Worm (Caenorhabditis elegans) whole organism, late embryonic: ENCODE measurements around the gene zip-11.

Experiments used
- C38D4.7 ChIP-seq: fragments of 200-800 bp; sonication (Bioruptor generic); optimal IDR thresholded peaks from 2 replicates; lab custom pipeline; 2018; ENCODE audit warnings: mild to moderate bottlenecking, missing genetic modification characterization, moderate library complexity, missing compliant biosample characterization
- K02D7.2 ChIP-seq: sonication (generic microtip); optimal IDR thresholded peaks from 2 replicates; lab custom pipeline; 2017; ENCODE audit warnings: mild to moderate bottlenecking, missing genetic modification characterization, missing compliant biosample characterization
- K09A11.1 ChIP-seq: sonication (generic microtip); optimal IDR thresholded peaks from 2 replicates; lab custom pipeline; 2017; ENCODE audit warnings: antibody characterized with exemption, mild to moderate bottlenecking, missing genetic modification characterization, missing compliant biosample characterization; ENCODE audit not compliant: insufficient read depth
- ahr-1 ChIP-seq: sonication (generic microtip); optimal IDR thresholded peaks from 2 replicates; lab custom pipeline; 2016; ENCODE audit warnings: missing genetic modification characterization, missing compliant biosample characterization
- ama-1 ChIP-seq: fragments of 150-350 bp; optimal IDR thresholded peaks from 2 replicates; lab custom pipeline; 2014
- ceh-14 ChIP-seq: sonication (generic microtip); optimal IDR thresholded peaks from 2 replicates; lab custom pipeline; 2016; ENCODE audit warnings: missing genotype, missing genetic modification characterization, missing compliant biosample characterization
- ceh-18 ChIP-seq: sonication (generic microtip); optimal IDR thresholded peaks from 2 replicates; lab custom pipeline; 2016; ENCODE audit warnings: missing genetic modification characterization, missing compliant biosample characterization
- ceh-30 ChIP-seq: fragments of 150-350 bp; optimal IDR thresholded peaks from 2 replicates; lab custom pipeline; 2014; ENCODE audit warnings: missing biosample characterization, missing genetic modification characterization
- ceh-31 ChIP-seq: sonication (generic microtip); optimal IDR thresholded peaks from 2 replicates; lab custom pipeline; 2016; ENCODE audit warnings: missing genetic modification characterization, missing compliant biosample characterization
- ceh-34 ChIP-seq: sonication (generic microtip); optimal IDR thresholded peaks from 2 replicates; lab custom pipeline; 2016; ENCODE audit warnings: mild to moderate bottlenecking, missing genetic modification characterization, missing compliant biosample characterization
- ceh-6 ChIP-seq: fragments of 200-800 bp; sonication (Bioruptor generic); optimal IDR thresholded peaks from 2 replicates; lab custom pipeline; 2018; ENCODE audit warnings: mild to moderate bottlenecking, missing genetic modification characterization, missing compliant biosample characterization
- ceh-9 ChIP-seq: sonication (generic microtip); optimal IDR thresholded peaks from 2 replicates; lab custom pipeline; 2016; ENCODE audit warnings: mild to moderate bottlenecking, missing genetic modification characterization, inconsistent platforms, missing compliant biosample characterization
- eyg-1 ChIP-seq: sonication (generic microtip); optimal IDR thresholded peaks from 2 replicates; lab custom pipeline; 2016; ENCODE audit warnings: missing genotype, missing genetic modification characterization, missing compliant biosample characterization
- fkh-6 ChIP-seq: sonication (generic microtip); optimal IDR thresholded peaks from 2 replicates; lab custom pipeline; 2016; ENCODE audit warnings: missing genetic modification characterization, missing compliant biosample characterization
- hlh-30 ChIP-seq: sonication (generic microtip); optimal IDR thresholded peaks from 2 replicates; lab custom pipeline; 2017; ENCODE audit warnings: antibody characterized with exemption, missing genetic modification characterization, missing compliant biosample characterization; ENCODE audit not compliant: insufficient read depth
- madf-2 ChIP-seq: sonication (generic microtip); optimal IDR thresholded peaks from 2 replicates; lab custom pipeline; 2017; ENCODE audit warnings: missing genetic modification characterization, missing compliant biosample characterization
- mec-3 ChIP-seq: sonication (generic microtip); optimal IDR thresholded peaks from 2 replicates; lab custom pipeline; 2016; ENCODE audit warnings: borderline replicate concordance, missing genetic modification characterization, missing compliant biosample characterization
- nfya-1 ChIP-seq: sonication (generic microtip); optimal IDR thresholded peaks from 2 replicates; lab custom pipeline; 2017; ENCODE audit warnings: missing genetic modification characterization, mild to moderate bottlenecking, missing compliant biosample characterization, antibody characterized with exemption, moderate library complexity
- npax-4 ChIP-seq: sonication (generic microtip); optimal IDR thresholded peaks from 2 replicates; lab custom pipeline; 2016; ENCODE audit warnings: missing genetic modification characterization, missing compliant biosample characterization
- odd-2 ChIP-seq: sonication (generic microtip); optimal IDR thresholded peaks from 2 replicates; lab custom pipeline; 2017; ENCODE audit warnings: antibody characterized with exemption, mild to moderate bottlenecking, missing genetic modification characterization, missing compliant biosample characterization
- pag-3 ChIP-seq: sonication (generic microtip); optimal IDR thresholded peaks from 2 replicates; lab custom pipeline; 2016; ENCODE audit warnings: missing compliant biosample characterization, missing genetic modification characterization, borderline replicate concordance
- pat-9 ChIP-seq: fragments of 200-800 bp; sonication (Bioruptor generic); optimal IDR thresholded peaks from 2 replicates; lab custom pipeline; 2018; ENCODE audit warnings: mild to moderate bottlenecking, missing genetic modification characterization, moderate library complexity, missing compliant biosample characterization
- pax-1 ChIP-seq: fragments of 150-350 bp; optimal IDR thresholded peaks from 2 replicates; lab custom pipeline; 2014; ENCODE audit warnings: missing biosample characterization, missing genetic modification characterization
- pha-2 ChIP-seq: sonication (generic microtip); optimal IDR thresholded peaks from 2 replicates; lab custom pipeline; 2017; ENCODE audit warnings: mild to moderate bottlenecking, missing genetic modification characterization, missing compliant biosample characterization
- pros-1 ChIP-seq: fragments of 150-350 bp; optimal IDR thresholded peaks from 2 replicates; lab custom pipeline; 2014; ENCODE audit warnings: missing biosample characterization, missing genetic modification reagents, missing genetic modification characterization
- ref-2 ChIP-seq: sonication (generic microtip); optimal IDR thresholded peaks from 2 replicates; lab custom pipeline; 2016; ENCODE audit warnings: missing genetic modification characterization, missing compliant biosample characterization
- rnt-1 ChIP-seq: sonication (generic microtip); optimal IDR thresholded peaks from 2 replicates; lab custom pipeline; 2016; ENCODE audit warnings: missing genetic modification characterization, missing compliant biosample characterization
- sdc-2 ChIP-seq: sonication (generic microtip); optimal IDR thresholded peaks from 2 replicates; lab custom pipeline; 2016; ENCODE audit warnings: missing genotype, missing genetic modification characterization, missing compliant biosample characterization
- sox-2 ChIP-seq: fragments of 200-800 bp; sonication (Bioruptor generic); IDR thresholded peaks from 2 replicates; pipeline ENCODE4 v1.3.6; 2022; ENCODE audit warnings: missing genetic modification reagents, missing genetic modification characterization, missing compliant biosample characterization
- sox-4 ChIP-seq: sonication (generic microtip); optimal IDR thresholded peaks from 2 replicates; lab custom pipeline; 2017; ENCODE audit warnings: mild to moderate bottlenecking, missing genetic modification characterization, inconsistent platforms, missing compliant biosample characterization
- syd-9 ChIP-seq: sonication (generic microtip); optimal IDR thresholded peaks from 2 replicates; lab custom pipeline; 2016; ENCODE audit warnings: mild to moderate bottlenecking, missing genetic modification characterization, moderate library complexity, missing compliant biosample characterization
- tbx-7 ChIP-seq: sonication (generic microtip); optimal IDR thresholded peaks from 2 replicates; lab custom pipeline; 2016; ENCODE audit warnings: missing genotype, missing genetic modification characterization, missing compliant biosample characterization
- ttx-3 ChIP-seq: sonication (generic microtip); optimal IDR thresholded peaks from 2 replicates; lab custom pipeline; 2016; ENCODE audit warnings: missing genetic modification reagents, missing genetic modification characterization, missing compliant biosample characterization
- unc-3 ChIP-seq, 2 experiments: fragments of 200-800 bp in 1 of 2; sonication (Bioruptor generic) in 1 of 2; sonication (generic microtip) in 1 of 2; conservative IDR thresholded peaks in 1 of 2; optimal IDR thresholded peaks in 1 of 2; 2 replicates each; pipeline versions ENCODE4 v1.3.6 to Lab custom; 2016 to 2022; ENCODE audit warnings: missing compliant biosample characterization in 2 of 2, missing genetic modification characterization in 2 of 2, missing genetic modification reagents in 1 of 2
- unc-42 ChIP-seq: sonication (generic microtip); optimal IDR thresholded peaks from 2 replicates; lab custom pipeline; 2016; ENCODE audit warnings: missing genotype, missing genetic modification characterization, missing compliant biosample characterization
- unc-86 ChIP-seq: sonication (generic microtip); optimal IDR thresholded peaks from 2 replicates; lab custom pipeline; 2016; ENCODE audit warnings: missing genetic modification characterization, missing compliant biosample characterization

The zip-11 gene

DNA sequence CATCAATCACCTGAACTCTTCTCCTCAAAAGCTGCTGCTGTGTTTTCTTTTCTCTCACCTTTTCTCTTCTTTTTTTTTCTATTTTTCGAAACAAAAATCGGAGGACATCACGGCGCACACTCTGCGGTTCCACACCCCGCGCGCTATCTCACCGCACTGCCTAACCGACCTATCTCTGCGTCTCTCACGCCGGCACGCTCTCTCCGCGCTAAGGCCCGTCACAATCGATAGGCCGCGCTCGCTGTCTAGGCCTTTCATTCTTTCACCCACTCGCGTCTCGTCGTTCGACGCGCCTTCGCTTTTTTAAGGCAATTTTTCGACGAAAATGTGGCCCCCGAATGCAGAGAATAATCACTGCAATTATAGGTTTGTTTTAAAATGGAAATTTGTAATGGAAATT lies at the start of gene zip-11 (continued):
- TF ChIP-seq eyg-1 (tag; lab: Kevin White, UChicago) (no peak), pag-3 (tag; lab: Kevin White, UChicago) (no peak), madf-2 (no peak), mec-3 (no peak), unc-42 (tag; lab: Kevin White, UChicago) (no peak), K02D7.2 (tag; lab: Kevin White, UChicago) (no peak)
- TF ChIP-seq, all 69 proteins: peak for 10

DNA sequence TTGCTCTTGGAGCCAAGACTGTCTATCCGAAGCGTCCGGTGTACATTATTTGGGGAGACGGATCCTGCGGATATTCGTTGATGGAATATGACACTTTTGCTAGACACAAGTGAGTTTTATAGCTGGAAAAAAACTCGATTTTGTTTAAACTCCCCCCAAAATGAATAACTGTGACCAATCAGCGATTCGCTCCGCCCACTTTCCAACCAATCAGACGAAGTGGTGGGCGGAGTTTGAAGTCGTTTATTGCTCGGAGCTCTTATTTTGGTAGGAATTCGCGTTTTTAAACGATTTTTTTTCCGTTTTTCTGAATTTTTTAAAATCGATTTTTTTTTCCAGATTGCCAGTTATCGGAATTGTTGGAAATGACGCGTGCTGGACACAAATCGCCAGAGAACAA lies 49.3 kb upstream of the zip-11 start:
- TF ChIP-seq pax-1 (tag; lab: Kevin White, UChicago) (no peak), pat-9 (tag; lab: Kevin White, UChicago) (no peak), nfya-1 (tag; lab: Kevin White, UChicago) (peak; percentile 73), syd-9 (tag; lab: Kevin White, UChicago) (no peak)

DNA sequence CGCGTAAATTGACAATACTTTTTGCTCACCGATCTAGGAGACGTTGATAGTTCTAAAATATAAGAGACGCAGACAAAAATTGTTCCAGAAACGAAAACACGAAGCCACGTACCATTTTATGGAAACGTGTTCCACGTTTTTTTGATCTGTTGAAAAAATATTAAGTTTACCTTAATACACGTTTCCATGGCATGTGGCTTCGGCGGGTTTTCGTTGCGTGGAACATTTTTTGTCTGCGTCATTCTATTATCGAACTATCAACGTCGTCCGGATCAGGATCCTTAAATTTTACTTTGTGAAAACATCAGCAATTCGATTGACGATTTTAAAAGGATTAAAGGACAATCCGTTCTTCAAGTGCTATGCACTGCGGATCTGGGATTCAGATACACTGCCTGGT lies 45.4 kb upstream of the zip-11 start, which contains the start of gene T26C12.2:
Gene T26C12.2, minus strand, starts transcription at position 101 of the 400 bp plus-strand sequence.
- no peak for TF ChIP-seq syd-9 (tag; lab: Kevin White, UChicago)
- TF ChIP-seq rnt-1 (tag; lab: Kevin White, UChicago), result no peak
- TF ChIP-seq hlh-30 (tag; lab: Kevin White, UChicago), result no peak
- no peak for TF ChIP-seq mec-3
- no peak for TF ChIP-seq ttx-3
- no peak for TF ChIP-seq pha-2
- no peak for TF ChIP-seq ceh-34 (tag; lab: Kevin White, UChicago)
- no peak for TF ChIP-seq ceh-6 (GFP tag; lab: Kevin White, UChicago)
- TF ChIP-seq fkh-6 (tag; lab: Kevin White, UChicago), result no peak
- no peak for TF ChIP-seq ahr-1 (tag; lab: Kevin White, UChicago)
- no peak for TF ChIP-seq ceh-14 (tag; lab: Kevin White, UChicago)

DNA sequence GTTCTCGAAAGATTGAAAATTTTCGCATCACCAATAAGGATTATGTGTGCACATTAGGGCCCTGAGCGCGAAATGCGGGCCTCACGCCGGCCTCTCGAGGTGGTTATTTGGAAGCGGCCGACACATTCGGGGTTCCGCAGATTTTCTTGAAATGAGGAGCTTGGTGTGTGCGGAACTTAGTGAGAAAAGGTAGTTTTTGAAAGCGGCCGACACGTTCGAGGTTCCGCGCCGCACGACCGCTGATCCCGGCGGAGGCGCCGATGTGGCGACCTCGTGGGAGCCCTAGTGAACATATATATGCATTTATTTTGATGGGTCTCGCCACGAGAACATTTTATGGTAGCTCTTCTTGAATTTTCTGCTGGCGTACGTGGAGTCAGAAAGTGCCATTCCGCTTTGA lies 44.2 kb upstream of the zip-11 start:
- no peak for TF ChIP-seq rnt-1 (tag; lab: Kevin White, UChicago)
- TF ChIP-seq sox-4 (tag; lab: Kevin White, UChicago), result no peak
- no peak for TF ChIP-seq mec-3
- TF ChIP-seq ceh-30, result no peak
- TF ChIP-seq ttx-3, result no peak
- no peak for TF ChIP-seq ceh-9 (tag; lab: Kevin White, UChicago)
- no peak for TF ChIP-seq K02D7.2 (tag; lab: Kevin White, UChicago)
- no peak for TF ChIP-seq sdc-2 (tag; lab: Kevin White, UChicago)
- no peak for TF ChIP-seq npax-4 (tag; lab: Kevin White, UChicago)
- TF ChIP-seq unc-3 (GFP tag; conservative IDR thresholded peaks at IDR 0.05; lab: Robert Waterston, UW), result no peak
- TF ChIP-seq unc-3 (tag; optimal IDR thresholded peaks at IDR 0.05; lab: Kevin White, UChicago), result no peak
- no peak for TF ChIP-seq unc-42 (tag; lab: Kevin White, UChicago)
- no peak for TF ChIP-seq ceh-31 (tag; lab: Kevin White, UChicago)
- no peak for TF ChIP-seq pax-1 (tag; lab: Kevin White, UChicago)
- TF ChIP-seq, all 69 proteins: peak for 0

DNA sequence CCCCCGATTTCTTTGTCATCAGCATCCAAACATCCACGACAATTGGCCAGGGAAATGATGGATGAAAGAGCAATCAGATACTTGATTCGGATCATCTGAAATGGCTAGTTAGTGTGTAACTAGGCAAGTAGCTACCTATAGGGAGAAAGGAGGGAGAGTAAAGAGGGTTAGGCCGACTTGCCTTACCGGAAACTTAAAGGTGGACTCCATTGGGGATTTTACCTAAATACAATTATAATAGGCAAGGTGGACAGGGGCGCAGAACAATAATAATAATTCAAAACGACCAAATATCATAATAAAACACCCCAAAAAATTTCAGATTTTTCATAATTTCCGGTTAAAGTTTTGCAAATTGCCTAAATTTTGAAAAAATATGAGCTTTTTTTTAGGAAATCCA lies 43.5 kb upstream of the zip-11 start, which contains the start of gene clec-173:
Gene clec-173, minus strand, starts transcription at position 101 of the 400 bp plus-strand sequence.
- no peak for TF ChIP-seq tbx-7
- TF ChIP-seq odd-2 (tag; lab: Kevin White, UChicago), result no peak
- no peak for TF ChIP-seq unc-3 (GFP tag; conservative IDR thresholded peaks at IDR 0.05; lab: Robert Waterston, UW)
- TF ChIP-seq unc-3 (tag; optimal IDR thresholded peaks at IDR 0.05; lab: Kevin White, UChicago), result no peak
- TF ChIP-seq pat-9 (tag; lab: Kevin White, UChicago), result no peak
- no peak for TF ChIP-seq ref-2
- no peak for TF ChIP-seq fkh-6 (tag; lab: Kevin White, UChicago)
- no peak for TF ChIP-seq K02D7.2 (tag; lab: Kevin White, UChicago)
- TF ChIP-seq ceh-18 (tag; lab: Kevin White, UChicago), result no peak
- no peak for TF ChIP-seq ceh-14 (tag; lab: Kevin White, UChicago)
- TF ChIP-seq syd-9 (tag; lab: Kevin White, UChicago), result no peak
- no peak for TF ChIP-seq ceh-30
- no peak for TF ChIP-seq pax-1 (tag; lab: Kevin White, UChicago)
- no peak for TF ChIP-seq unc-42 (tag; lab: Kevin White, UChicago)
- TF ChIP-seq unc-86 (tag; lab: Kevin White, UChicago), result no peak
- no peak for TF ChIP-seq C38D4.7
- no peak for TF ChIP-seq ceh-6 (GFP tag; lab: Kevin White, UChicago)
- no peak for TF ChIP-seq ama-1 (lab: Kevin White, UChicago)
- TF ChIP-seq pros-1 (tag; lab: Kevin White, UChicago), result no peak
- no peak for TF ChIP-seq sox-2 (GFP tag; lab: Robert Waterston, UW)
- no peak for TF ChIP-seq K09A11.1 (tag; lab: Kevin White, UChicago)
